Worm (Caenorhabditis elegans) whole organism, L3 larva: ENCODE results near the gene ZK105.3.

Experiments
- egl-27 ChIP-seq: sonication (generic microtip); optimal IDR thresholded peaks from 4 replicates; lab custom pipeline; 2017; ENCODE audit warnings: missing biosample characterization, missing genetic modification reagents, missing genetic modification characterization
- elt-2 ChIP-seq: sonication (generic microtip); optimal IDR thresholded peaks from 2 replicates; lab custom pipeline; 2016; ENCODE audit warnings: missing genetic modification reagents, mild to moderate bottlenecking, missing genetic modification characterization, missing compliant biosample characterization
- nhr-12 ChIP-seq: fragments of 150-350 bp; optimal IDR thresholded peaks from 2 replicates; lab custom pipeline; 2014; ENCODE audit warnings: missing biosample characterization, missing genetic modification characterization
- sea-2 ChIP-seq: fragments of 150-350 bp; sonication (generic microtip); optimal IDR thresholded peaks from 4 replicates; lab custom pipeline; 2014; ENCODE audit warnings: missing biosample characterization, missing genetic modification reagents, missing genetic modification characterization
- unc-62 ChIP-seq: fragments of 150-350 bp; sonication (generic microtip); optimal IDR thresholded peaks from 4 replicates; lab custom pipeline; 2014; ENCODE audit warnings: missing biosample characterization, missing genetic modification reagents, missing genetic modification characterization

ce11 chrV:7726927-7727326, 30.0 kb downstream of the ZK105.3 start:
- TF ChIP-seq unc-62 (GFP tag; lab: Kevin White, UChicago) = no peak
- no peak for TF ChIP-seq elt-2
- no peak for TF ChIP-seq egl-27 (tag; lab: Kevin White, UChicago)
- no peak for TF ChIP-seq nhr-12 (tag; lab: Kevin White, UChicago)
- TF ChIP-seq sea-2 (GFP tag; lab: Kevin White, UChicago) = no peak
